Worm (Caenorhabditis elegans) whole organism, L4/young adult: ENCODE data around the gene F55A4.13.
A peak's percentile ranks its signal among the peaks of the same experiment; 100 is the strongest.

Source experiments
- W03F9.2 ChIP-seq: fragments of 150-350 bp; optimal IDR thresholded peaks from 2 replicates; lab custom pipeline; 2014; ENCODE audit warnings: missing biosample characterization, missing genetic modification characterization
- dao-5 ChIP-seq: sonication (generic microtip); optimal IDR thresholded peaks from 2 replicates; lab custom pipeline; 2016; ENCODE audit warnings: missing genotype, missing genetic modification characterization, moderate library complexity, missing compliant biosample characterization
- him-1 ChIP-seq: sonication (generic microtip); optimal IDR thresholded peaks from 2 replicates; lab custom pipeline; 2016; ENCODE audit warnings: missing genotype, missing genetic modification reagents, missing genetic modification characterization, missing compliant biosample characterization

The F55A4.13 gene

ce11 chrX:1027370-1027769 is 10.0 kb upstream of the F55A4.13 start:
- TF ChIP-seq him-1: no peak

- TF ChIP-seq W03F9.2 (tag; lab: Kevin White, UChicago) (no peak), dao-5 (no peak), him-1 (no peak)
Observed at ce11 chrX:1026722-1027121, 9.4 kb upstream of the F55A4.13 start.

- no peak for TF ChIP-seq dao-5
- no peak for TF ChIP-seq W03F9.2 (tag; lab: Kevin White, UChicago)
- no peak for TF ChIP-seq him-1
Observed at ce11 chrX:1025010-1025409, 7.7 kb upstream of the F55A4.13 start, which contains the start of gene F55A4.3. Gene F55A4.3, minus strand, starts transcription at chrX:1025110.

DNA sequence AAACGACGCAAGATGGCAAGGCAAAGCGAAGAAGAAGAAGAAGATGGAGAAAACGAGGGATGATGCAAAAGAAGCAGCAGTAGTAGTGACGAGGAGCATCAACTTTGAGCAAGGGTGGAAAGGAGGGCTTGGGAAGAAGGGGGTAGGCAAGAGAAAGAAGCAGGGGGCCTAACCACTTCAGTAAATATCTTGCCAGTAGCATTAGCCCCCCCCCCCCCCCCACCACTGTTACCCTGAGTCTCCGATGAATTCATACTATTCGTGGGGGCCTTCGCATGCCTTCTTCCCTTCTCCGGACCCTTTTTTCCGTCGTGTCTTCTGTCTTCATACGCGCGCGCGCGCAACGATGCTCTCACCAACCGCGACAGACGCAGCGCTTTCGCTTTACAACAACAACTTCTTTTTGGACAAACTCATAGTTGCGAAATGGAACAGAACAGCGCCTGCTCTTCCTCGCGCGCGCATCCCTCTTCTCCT is 4.5 kb upstream of the F55A4.13 start:
- TF ChIP-seq dao-5 (no peak), him-1 (peak; percentile 23)

DNA sequence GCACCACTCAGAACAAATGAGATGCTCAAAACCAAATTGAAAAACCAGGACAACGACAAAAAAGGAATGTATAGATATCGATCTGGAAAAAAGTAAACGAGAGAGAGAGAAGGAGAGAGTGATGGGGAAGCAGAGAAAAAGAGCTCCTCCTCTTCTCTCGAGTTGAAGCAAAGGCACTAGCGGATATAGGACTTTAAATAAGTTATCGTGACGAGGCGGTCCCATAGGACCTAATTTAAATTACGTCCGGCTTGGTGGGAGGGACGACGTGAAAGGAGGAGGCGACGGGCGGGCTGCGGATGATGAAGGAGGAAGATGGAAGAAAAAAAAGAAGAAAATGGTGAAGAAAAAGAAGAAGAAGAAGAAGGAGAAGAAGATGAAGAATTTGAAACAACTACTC is 1.2 kb upstream of the F55A4.13 start:
- TF ChIP-seq him-1 (peak; percentile 56), dao-5 (no peak)

DNA sequence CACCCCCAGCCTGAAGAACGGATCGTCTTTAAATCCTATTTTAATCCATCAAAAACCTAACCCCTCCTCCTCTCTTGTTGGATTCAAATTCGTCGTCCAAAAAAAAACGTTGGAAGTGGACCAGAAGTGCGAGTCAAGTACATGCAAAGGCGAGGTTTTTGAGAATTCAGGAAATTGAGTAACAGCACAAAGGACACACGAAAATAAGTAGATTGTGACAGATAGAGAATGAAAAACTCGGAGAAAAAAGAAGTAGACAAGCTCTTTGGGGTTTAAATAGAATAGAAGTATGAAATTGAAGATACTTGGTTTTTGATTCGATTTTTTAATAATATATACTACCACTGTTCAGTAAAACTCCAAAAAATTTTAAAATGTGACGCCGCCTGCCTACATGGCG is 2.6 kb downstream of the F55A4.13 start:
- TF ChIP-seq him-1 (no peak), dao-5 (no peak), W03F9.2 (tag; lab: Kevin White, UChicago) (no peak)

DNA sequence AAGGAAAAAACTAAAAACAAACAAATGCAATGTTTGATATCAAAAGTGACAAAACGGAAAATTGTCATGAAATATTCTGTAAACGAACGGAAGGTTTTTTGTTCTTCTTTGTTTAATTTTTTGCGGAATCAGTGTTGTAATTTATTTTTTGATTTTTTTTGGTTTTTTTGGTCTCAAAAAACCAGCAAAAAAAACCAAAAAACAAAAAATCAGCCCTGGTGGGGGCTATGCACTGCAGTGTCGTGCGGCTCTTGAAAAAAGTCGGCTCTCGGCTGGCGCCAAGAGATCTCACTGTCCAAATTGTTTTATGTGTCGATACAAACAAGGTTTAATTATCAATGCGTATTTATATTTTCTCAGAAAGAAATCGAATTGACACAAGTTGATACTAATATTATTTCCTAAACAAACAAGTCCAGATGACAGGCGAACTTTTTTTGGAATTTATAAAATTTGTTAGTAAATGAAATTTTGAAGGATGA is 4.9 kb downstream of the F55A4.13 start:
- no peak for TF ChIP-seq dao-5
- no peak for TF ChIP-seq him-1
- TF ChIP-seq W03F9.2 (tag; lab: Kevin White, UChicago): no peak

ce11 chrX:1010627-1011452 is 6.5 kb downstream of the F55A4.13 start:
- no peak for TF ChIP-seq dao-5

DNA sequence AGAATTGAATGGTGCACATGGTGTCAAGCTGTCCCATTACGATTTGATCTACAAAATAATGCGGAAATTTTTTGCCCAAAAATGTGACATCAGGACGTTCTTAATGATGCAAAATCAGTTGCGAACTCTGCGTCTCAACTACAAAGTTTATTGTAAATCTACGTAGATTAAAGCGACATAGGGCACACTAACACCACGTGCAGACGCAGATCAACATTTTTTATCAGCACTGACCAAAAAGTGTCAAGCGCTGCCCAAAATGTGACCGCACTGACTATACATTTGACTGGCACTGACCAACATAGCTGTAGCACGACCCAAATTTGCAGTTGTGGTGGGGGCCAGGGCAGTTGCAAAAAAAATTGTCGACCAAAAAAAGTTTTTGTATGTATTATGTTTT is 7.8 kb downstream of the F55A4.13 start:
- TF ChIP-seq him-1: no peak
- TF ChIP-seq dao-5: no peak
- TF ChIP-seq W03F9.2 (tag; lab: Kevin White, UChicago): no peak

DNA sequence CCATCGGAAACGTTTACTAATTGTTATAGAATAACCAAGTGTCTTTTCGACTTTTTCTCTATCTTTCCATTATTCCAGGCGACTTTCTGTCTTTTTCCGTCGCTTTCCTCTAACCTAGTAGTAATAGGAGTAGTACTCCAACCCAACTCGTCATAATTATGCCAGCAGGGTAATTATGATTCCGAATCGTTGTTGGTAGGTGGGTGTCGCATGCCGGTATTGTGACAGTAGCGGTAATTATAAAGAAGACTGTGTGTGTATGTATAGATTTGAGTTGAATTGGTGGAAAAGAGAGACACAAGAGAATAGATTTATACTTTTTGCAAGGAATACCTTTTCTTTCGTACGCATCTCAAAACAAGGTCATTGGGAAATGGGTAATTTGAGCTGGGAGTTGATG is 12.3 kb downstream of the F55A4.13 start:
- TF ChIP-seq dao-5: no peak
- no peak for TF ChIP-seq W03F9.2 (tag; lab: Kevin White, UChicago)
- no peak for TF ChIP-seq him-1

DNA sequence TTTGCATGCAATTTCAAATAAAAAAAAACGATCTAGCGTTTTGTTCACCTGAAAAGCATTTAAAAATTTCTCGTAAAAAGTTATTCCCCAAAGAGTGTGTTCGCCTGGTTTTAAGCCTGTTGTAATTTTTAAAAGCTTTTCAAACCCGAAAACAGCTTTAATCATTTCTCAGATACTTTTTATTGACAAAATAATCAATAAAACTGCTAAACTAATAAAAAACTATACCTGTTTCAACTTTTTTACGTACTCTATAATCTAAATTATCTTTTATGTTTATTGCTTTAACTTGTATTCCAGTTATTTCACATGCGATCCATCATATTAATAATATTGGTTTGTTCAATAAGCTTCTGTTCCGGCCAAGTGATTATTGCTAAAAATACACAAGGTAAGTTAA is 13.3 kb downstream of the F55A4.13 start, which contains the start of gene cutl-21:
Gene cutl-21, plus strand, starts transcription at position 301 of the 400 bp plus-strand sequence.
- no peak for TF ChIP-seq him-1
- TF ChIP-seq W03F9.2 (tag; lab: Kevin White, UChicago): no peak
- no peak for TF ChIP-seq dao-5

DNA sequence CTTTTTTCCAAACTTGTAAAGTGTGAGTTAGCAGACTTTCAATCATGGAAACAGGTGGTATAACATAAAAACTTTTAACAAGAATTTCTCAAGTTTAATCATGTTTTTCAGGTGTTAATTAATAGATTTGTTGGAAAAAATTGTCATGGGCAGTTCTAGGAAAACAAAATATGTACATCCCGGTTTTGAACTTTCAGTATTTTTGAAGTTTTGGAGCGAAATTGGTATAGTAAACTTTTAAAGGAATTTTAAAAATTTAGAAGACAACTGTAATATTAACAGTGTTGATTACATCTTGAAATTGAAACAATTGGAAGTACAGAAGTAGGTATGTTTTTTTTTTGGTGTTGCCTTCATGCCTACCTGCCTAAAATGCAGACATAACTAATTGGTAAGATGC is 22.7 kb downstream of the F55A4.13 start:
- TF ChIP-seq dao-5: no peak
- no peak for TF ChIP-seq him-1
- TF ChIP-seq W03F9.2 (tag; lab: Kevin White, UChicago): no peak

- TF ChIP-seq him-1 (peak; percentile 79), dao-5 (no peak), W03F9.2 (tag; lab: Kevin White, UChicago) (no peak)
Observed at ce11 chrX:992650-993403, 24.5 kb downstream of the F55A4.13 start.

ce11 chrX:991274-991673 is 26.1 kb downstream of the F55A4.13 start, which contains the start of the genes C09E10.3 and dgk-1:
Gene C09E10.3, minus strand, starts transcription at chrX:991374.
Gene dgk-1, minus strand, starts transcription at chrX:991456.
- TF ChIP-seq him-1 (no peak), dao-5 (no peak), W03F9.2 (tag; lab: Kevin White, UChicago) (no peak)

DNA sequence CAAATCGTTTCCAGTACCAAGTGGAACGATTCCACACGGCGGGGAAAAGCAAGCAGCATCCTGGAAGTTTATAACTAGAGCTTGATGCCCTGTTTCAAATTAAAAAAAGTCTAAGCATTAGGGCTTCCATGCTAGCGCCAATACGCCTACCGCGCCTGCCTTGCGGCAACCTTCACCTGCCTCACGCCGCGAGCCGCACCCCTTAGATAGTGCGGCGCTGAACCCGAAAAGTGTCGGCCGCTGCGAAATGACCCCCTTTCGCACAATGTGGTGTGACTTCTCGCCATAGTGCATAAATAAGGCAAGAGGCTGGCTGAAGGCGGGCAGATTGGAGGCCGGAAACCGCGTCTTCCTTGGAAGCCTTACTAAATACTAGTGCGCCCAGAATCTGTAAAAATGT is 30.9 kb downstream of the F55A4.13 start:
- no peak for TF ChIP-seq dao-5
- TF ChIP-seq W03F9.2 (tag; lab: Kevin White, UChicago): no peak
